Worm (Caenorhabditis elegans) whole organism, L1 larva: ENCODE measurements around the gene nta-1.

Experiments
- aly-2 ChIP-seq: fragments of 150-350 bp; optimal IDR thresholded peaks from 2 replicates; lab custom pipeline; 2014; ENCODE audit warnings: missing biosample characterization, missing genetic modification characterization
- ces-1 ChIP-seq: fragments of 150-350 bp; optimal IDR thresholded peaks from 2 replicates; lab custom pipeline; 2014; ENCODE audit warnings: missing biosample characterization, missing genetic modification reagents, missing genetic modification characterization
- elt-2 ChIP-seq: sonication (generic microtip); optimal IDR thresholded peaks from 2 replicates; lab custom pipeline; 2016; ENCODE audit warnings: missing genetic modification characterization, mild to moderate bottlenecking, inconsistent platforms, missing compliant biosample characterization, missing genetic modification reagents
- fkh-10 ChIP-seq: sonication (generic microtip); optimal IDR thresholded peaks from 2 replicates; lab custom pipeline; 2017; ENCODE audit warnings: missing biosample characterization, missing genetic modification reagents, missing genetic modification characterization
- grh-1 ChIP-seq: fragments of 200-800 bp; sonication (Bioruptor generic); IDR thresholded peaks from 2 replicates; pipeline ENCODE4 v1.3.6; 2022; ENCODE audit warnings: missing genetic modification reagents, missing genetic modification characterization, missing compliant biosample characterization
- lin-39 ChIP-seq: fragments of 150-350 bp; optimal IDR thresholded peaks from 2 replicates; lab custom pipeline; 2014; ENCODE audit warnings: missing biosample characterization, missing genetic modification reagents, missing genetic modification characterization
- mdl-1 ChIP-seq, 2 experiments: fragments of 150-350 bp; optimal IDR thresholded peaks; 2 replicates each; lab custom pipeline; 2014 to 2017; ENCODE audit warnings: missing biosample characterization in 2 of 2, missing genetic modification characterization in 2 of 2, inconsistent platforms in 1 of 2
- mef-2 ChIP-seq: fragments of 150-350 bp; optimal IDR thresholded peaks from 2 replicates; lab custom pipeline; 2014; ENCODE audit warnings: missing biosample characterization, missing genetic modification characterization
- nhr-85 ChIP-seq: sonication (generic microtip); peaks from one replicate; lab custom pipeline; 2016; ENCODE audit warnings: missing genetic modification characterization, inconsistent platforms, missing compliant biosample characterization
- snpc-4 ChIP-seq: fragments of 150-350 bp; optimal IDR thresholded peaks from 2 replicates; lab custom pipeline; 2014; ENCODE audit warnings: missing biosample characterization, missing genetic modification characterization
- unc-30 ChIP-seq: sonication (generic microtip); optimal IDR thresholded peaks from 2 replicates; lab custom pipeline; 2017; ENCODE audit warnings: missing biosample characterization, missing genetic modification characterization

ce11 chrII:3724175-3724715 lies 19.4 kb downstream of the nta-1 start, which contains the start of gene C46E10.1:
- TF ChIP-seq mdl-1 (tag; optimal IDR thresholded peaks at IDR 0.05; lab: Kevin White, UChicago) (no peak), fkh-10 (GFP tag; lab: Kevin White, UChicago) (no peak), aly-2 (tag; lab: Kevin White, UChicago) (no peak), lin-39 (tag; lab: Kevin White, UChicago) (no peak), ces-1 (GFP tag; lab: Kevin White, UChicago) (no peak), mef-2 (tag; lab: Kevin White, UChicago) (no peak), nhr-85 (tag; lab: Kevin White, UChicago) (no peak), grh-1 (GFP tag; lab: Robert Waterston, UW) (no peak), elt-2 (tag; lab: Kevin White, UChicago) (no peak), unc-30 (tag; lab: Kevin White, UChicago) (no peak), snpc-4 (tag; lab: Kevin White, UChicago) (no peak)
